Worm (Caenorhabditis elegans) whole organism, mixed stage, embryonic: ENCODE data around the gene srd-42.

Experiments
- flh-1 ChIP-seq: fragments of 200-800 bp; sonication (Bioruptor generic); optimal IDR thresholded peaks from 2 replicates; lab custom pipeline; 2018; ENCODE audit warnings: mild to moderate bottlenecking, missing genetic modification characterization, moderate library complexity, missing compliant biosample characterization
- nhr-237 ChIP-seq: fragments of 150-350 bp; optimal IDR thresholded peaks from 2 replicates; lab custom pipeline; 2014; ENCODE audit warnings: missing biosample characterization, missing genetic modification characterization
- unc-62 ChIP-seq: fragments of 150-350 bp; optimal IDR thresholded peaks from 2 replicates; lab custom pipeline; 2014; ENCODE audit warnings: missing biosample characterization, missing genetic modification reagents, missing genetic modification characterization

ce11 chrX:13348417-13348816 lies 45.2 kb upstream of the srd-42 start:
- TF ChIP-seq nhr-237 (tag; lab: Kevin White, UChicago) (no peak), flh-1 (GFP tag; lab: Kevin White, UChicago) (no peak), unc-62 (GFP tag; lab: Kevin White, UChicago) (no peak)
